Fruit fly (Drosophila melanogaster) whole organism, embryonic: ENCODE results near the gene CG42869.
A peak's percentile ranks its signal among the peaks of the same experiment; 100 is the strongest.

Experiments
- Atf-2 ChIP-seq: fragments of 200-800 bp; sonication (Bioruptor generic); optimal IDR thresholded peaks from 2 replicates; lab custom pipeline; 2016; ENCODE audit warnings: missing biosample characterization, missing genetic modification characterization
- Blimp-1 ChIP-seq: fragments of 200-800 bp; sonication (Bioruptor generic); optimal IDR thresholded peaks from 3 replicates; lab custom pipeline; 2018; ENCODE audit warnings: missing biosample characterization, missing genetic modification characterization, mild to moderate bottlenecking, moderate library complexity, missing genetic modification reagents
- CG10147 ChIP-seq: fragments of 200-800 bp; sonication (Bioruptor generic); optimal IDR thresholded peaks from 2 replicates; lab custom pipeline; 2019; ENCODE audit warnings: missing biosample characterization, mild to moderate bottlenecking, missing genetic modification characterization, moderate library complexity
- CG10267 ChIP-seq: fragments of 200-800 bp; sonication (Bioruptor generic); optimal IDR thresholded peaks from 2 replicates; lab custom pipeline; 2018; ENCODE audit warnings: missing biosample characterization, mild to moderate bottlenecking, missing genetic modification characterization, moderate library complexity
- CG10274 ChIP-seq: fragments of 200-800 bp; sonication (Bioruptor generic); optimal IDR thresholded peaks from 3 replicates; lab custom pipeline; 2017; ENCODE audit warnings: missing biosample characterization, mild to moderate bottlenecking, missing genetic modification characterization
- CG10431 ChIP-seq: fragments of 200-800 bp; sonication (Bioruptor generic); optimal IDR thresholded peaks from 3 replicates; lab custom pipeline; 2018; ENCODE audit warnings: missing biosample characterization, mild to moderate bottlenecking, missing genetic modification characterization
- CG10543 ChIP-seq: fragments of 200-800 bp; sonication (Bioruptor generic); optimal IDR thresholded peaks from 3 replicates; lab custom pipeline; 2017; ENCODE audit warnings: missing biosample characterization, mild to moderate bottlenecking, missing genetic modification characterization, moderate library complexity
- CG11093 ChIP-seq: fragments of 200-800 bp; sonication (Bioruptor generic); IDR thresholded peaks from 3 replicates; pipeline ENCODE4 v1.3.6; 2022; ENCODE audit warnings: missing biosample characterization, missing genetic modification characterization
- CG11456 ChIP-seq: fragments of 200-800 bp; sonication (Bioruptor generic); IDR thresholded peaks from 3 replicates; pipeline ENCODE4 v1.3.6; 2022; ENCODE audit warnings: missing biosample characterization, missing genetic modification characterization
- CG11504 ChIP-seq: fragments of 200-800 bp; sonication (Bioruptor generic); optimal IDR thresholded peaks from 3 replicates; lab custom pipeline; 2019; ENCODE audit warnings: missing biosample characterization, mild to moderate bottlenecking, missing genetic modification characterization, moderate library complexity
- CG11696 ChIP-seq: fragments of 200-800 bp; sonication (Bioruptor generic); IDR thresholded peaks from 2 replicates; pipeline ENCODE4 v1.3.6; 2022; ENCODE audit warnings: missing biosample characterization, missing genetic modification characterization
- CG12071 ChIP-seq: fragments of 200-800 bp; sonication (Bioruptor generic); optimal IDR thresholded peaks from 3 replicates; lab custom pipeline; 2018; ENCODE audit warnings: missing biosample characterization, mild to moderate bottlenecking, missing genetic modification characterization
- CG12219 ChIP-seq: fragments of 200-800 bp; sonication (Bioruptor generic); optimal IDR thresholded peaks from 3 replicates; lab custom pipeline; 2018; ENCODE audit warnings: missing biosample characterization, mild to moderate bottlenecking, missing genetic modification characterization
- CG14965 ChIP-seq: fragments of 200-800 bp; sonication (Bioruptor generic); optimal IDR thresholded peaks from 2 replicates; lab custom pipeline; 2016; ENCODE audit warnings: missing biosample characterization, missing genetic modification characterization, borderline replicate concordance
- CG16779 ChIP-seq: fragments of 200-800 bp; sonication (Bioruptor generic); IDR thresholded peaks from 2 replicates; pipeline ENCODE4 v1.3.6; 2022; ENCODE audit warnings: missing biosample characterization, missing genetic modification characterization
- CG16863 ChIP-seq: fragments of 200-800 bp; sonication (Bioruptor generic); optimal IDR thresholded peaks from 3 replicates; lab custom pipeline; 2016; ENCODE audit warnings: missing biosample characterization, missing genetic modification characterization
- CG18764 ChIP-seq: fragments of 200-800 bp; sonication (Bioruptor generic); optimal IDR thresholded peaks from 3 replicates; lab custom pipeline; 2016; ENCODE audit warnings: missing biosample characterization, missing genetic modification characterization
- CG2120 ChIP-seq: fragments of 200-800 bp; sonication (Bioruptor generic); optimal IDR thresholded peaks from 3 replicates; lab custom pipeline; 2016; ENCODE audit warnings: missing biosample characterization, missing genetic modification characterization
- CG34422 ChIP-seq: fragments of 200-800 bp; sonication (Bioruptor generic); IDR thresholded peaks from 3 replicates; pipeline ENCODE4 v1.3.6; 2022; ENCODE audit warnings: missing biosample characterization, missing genetic modification characterization
- CG4328 ChIP-seq: fragments of 200-800 bp; sonication (Bioruptor generic); optimal IDR thresholded peaks from 3 replicates; lab custom pipeline; 2017; ENCODE audit warnings: missing biosample characterization, missing genetic modification reagents, missing genetic modification characterization
- CG6272 ChIP-seq: fragments of 200-800 bp; sonication (Bioruptor generic); IDR thresholded peaks from 2 replicates; pipeline ENCODE4 v1.3.6; 2022; ENCODE audit warnings: missing biosample characterization, missing genetic modification characterization
- CG6813 ChIP-seq: fragments of 200-800 bp; sonication (Bioruptor generic); optimal IDR thresholded peaks from 2 replicates; lab custom pipeline; 2017; ENCODE audit warnings: missing biosample characterization, missing genetic modification characterization, mild to moderate bottlenecking, moderate library complexity, missing genetic modification reagents
- CG7839 ChIP-seq: fragments of 200-800 bp; sonication (Bioruptor generic); optimal IDR thresholded peaks from 3 replicates; lab custom pipeline; 2018; ENCODE audit warnings: missing biosample characterization, mild to moderate bottlenecking, missing genetic modification characterization, moderate library complexity
- CG8089 ChIP-seq: fragments of 200-800 bp; sonication (Bioruptor generic); optimal IDR thresholded peaks from 3 replicates; lab custom pipeline; 2016; ENCODE audit warnings: missing biosample characterization, missing genetic modification characterization
- CG8290 ChIP-seq, 3 experiments: fragments of 200-800 bp; sonication (Bioruptor generic); optimal IDR thresholded peaks; 2 replicates each; lab custom pipeline; 2016 to 2019; ENCODE audit warnings: missing biosample characterization in 3 of 3, missing genetic modification characterization in 3 of 3, mild to moderate bottlenecking in 2 of 3, moderate library complexity in 1 of 3
- CG9932 ChIP-seq: fragments of 200-800 bp; sonication (Bioruptor generic); IDR thresholded peaks from 2 replicates; pipeline ENCODE4 v1.3.6; 2022; ENCODE audit warnings: missing biosample characterization, missing genetic modification characterization
- Dad ChIP-seq: fragments of 200-800 bp; sonication (Bioruptor generic); optimal IDR thresholded peaks from 3 replicates; lab custom pipeline; 2016; ENCODE audit warnings: missing biosample characterization, missing genetic modification characterization
- Dll ChIP-seq: fragments of 200-800 bp; sonication (Bioruptor generic); IDR thresholded peaks from 4 replicates; pipeline ENCODE4 v1.3.6; 2022; ENCODE audit warnings: missing biosample characterization, missing genetic modification characterization; ENCODE audit not compliant: partially characterized antibody
- Fer1 ChIP-seq: fragments of 200-800 bp; sonication (Bioruptor generic); optimal IDR thresholded peaks from 2 replicates; lab custom pipeline; 2017; ENCODE audit warnings: missing biosample characterization, mild to moderate bottlenecking, missing genetic modification characterization
- HLH3B ChIP-seq: fragments of 200-800 bp; sonication (Bioruptor generic); IDR thresholded peaks from 2 replicates; pipeline ENCODE4 v1.3.6; 2022; ENCODE audit warnings: missing biosample characterization, missing genetic modification characterization
- Hmx ChIP-seq: fragments of 200-800 bp; sonication (Bioruptor generic); optimal IDR thresholded peaks from 2 replicates; lab custom pipeline; 2016; ENCODE audit warnings: missing biosample characterization, missing genetic modification characterization
- NFAT ChIP-seq: fragments of 200-800 bp; sonication (Bioruptor generic); IDR thresholded peaks from 2 replicates; pipeline ENCODE4 v1.3.6; 2022; ENCODE audit warnings: missing biosample characterization, missing genetic modification characterization
- Nf-YC ChIP-seq: fragments of 200-800 bp; optimal IDR thresholded peaks from 3 replicates; lab custom pipeline; 2019; ENCODE audit warnings: missing biosample characterization, mild to moderate bottlenecking, missing genetic modification characterization, moderate library complexity
- Trl ChIP-seq, 3 experiments: fragments of >200 bp in 2 of 3; fragments of 200-800 bp in 1 of 3; sonication (Bioruptor generic) in 1 of 3; optimal IDR thresholded peaks; 2 replicates in 1 of 3; 3 replicates in 2 of 3; lab custom pipeline; 2016 to 2017; ENCODE audit warnings: missing biosample characterization in 1 of 3, missing genetic modification characterization in 1 of 3
- ac ChIP-seq: fragments of 200-800 bp; sonication (Bioruptor generic); optimal IDR thresholded peaks from 3 replicates; lab custom pipeline; 2017; ENCODE audit warnings: missing biosample characterization, mild to moderate bottlenecking, missing genetic modification characterization
- ara ChIP-seq: fragments of 200-800 bp; sonication (Bioruptor generic); IDR thresholded peaks from 2 replicates; pipeline ENCODE4 v1.3.6; 2022; ENCODE audit warnings: missing biosample characterization, missing genetic modification characterization
- en ChIP-seq: fragments of 200-800 bp; sonication (Bioruptor generic); optimal IDR thresholded peaks from 2 replicates; lab custom pipeline; 2016; ENCODE audit warnings: missing biosample characterization, missing genetic modification characterization
- eyg ChIP-seq: fragments of 200-800 bp; sonication (Bioruptor generic); optimal IDR thresholded peaks from 3 replicates; lab custom pipeline; 2016; ENCODE audit warnings: missing biosample characterization, missing genetic modification characterization
- fu2 ChIP-seq: fragments of 200-800 bp; sonication (Bioruptor generic); optimal IDR thresholded peaks from 2 replicates; lab custom pipeline; 2016; ENCODE audit warnings: missing biosample characterization, missing genetic modification characterization
- her ChIP-seq: fragments of 200-800 bp; sonication (Bioruptor generic); optimal IDR thresholded peaks from 2 replicates; lab custom pipeline; 2016; ENCODE audit warnings: missing biosample characterization, missing genetic modification characterization
- jigr1 ChIP-seq: fragments of 200-800 bp; sonication (Bioruptor generic); IDR thresholded peaks from 3 replicates; pipeline ENCODE4 v1.3.6; 2022; ENCODE audit warnings: missing biosample characterization, missing genetic modification characterization
- maf-S ChIP-seq: fragments of 200-800 bp; sonication (Bioruptor generic); optimal IDR thresholded peaks from 2 replicates; lab custom pipeline; 2016; ENCODE audit warnings: missing biosample characterization, missing genetic modification characterization
- mirr ChIP-seq: fragments of 200-800 bp; sonication (Bioruptor generic); optimal IDR thresholded peaks from 3 replicates; lab custom pipeline; 2018; ENCODE audit warnings: missing biosample characterization, mild to moderate bottlenecking, missing genetic modification characterization
- nerfin-1 ChIP-seq: fragments of 200-800 bp; sonication (Bioruptor generic); optimal IDR thresholded peaks from 3 replicates; lab custom pipeline; 2019; ENCODE audit warnings: missing biosample characterization, mild to moderate bottlenecking, missing genetic modification characterization, moderate library complexity
- pho ChIP-seq: fragments of 200-800 bp; sonication (Bioruptor generic); optimal IDR thresholded peaks from 2 replicates; lab custom pipeline; 2016; ENCODE audit warnings: missing biosample characterization, missing genetic modification characterization
- sc ChIP-seq, 3 experiments: fragments of >200 bp in 2 of 3; fragments of 200-800 bp in 1 of 3; sonication (Bioruptor generic) in 1 of 3; optimal IDR thresholded peaks; 2 replicates in 2 of 3; 3 replicates in 1 of 3; lab custom pipeline; 2017; ENCODE audit warnings: mild to moderate bottlenecking in 1 of 3, missing biosample characterization in 1 of 3, missing genetic modification characterization in 1 of 3, missing genetic modification reagents in 1 of 3
- sima ChIP-seq: fragments of 200-800 bp; sonication (Bioruptor generic); optimal IDR thresholded peaks from 2 replicates; lab custom pipeline; 2016; ENCODE audit warnings: missing biosample characterization, missing genetic modification characterization
- unc-4 ChIP-seq: fragments of 200-800 bp; sonication (Bioruptor generic); IDR thresholded peaks from 2 replicates; pipeline ENCODE4 v1.3.6; 2022; ENCODE audit warnings: missing biosample characterization, missing genetic modification characterization; ENCODE audit not compliant: partially characterized antibody
- zen2 ChIP-seq: fragments of 200-800 bp; sonication (Bioruptor generic); IDR thresholded peaks from 3 replicates; pipeline ENCODE4 v1.3.6; 2022; ENCODE audit warnings: missing biosample characterization, missing genetic modification characterization; ENCODE audit not compliant: partially characterized antibody

Gene CG42869

dm6 chr3R:21719934-21720431 lies 16.7 kb downstream of the CG42869 start (continued):
- TF ChIP-seq pho (GFP tag; lab: Kevin White, UChicago) (peak; percentile 43), Blimp-1 (GFP tag; lab: Kevin White, UChicago) (peak; percentile 48), Fer1 (no peak), sima (no peak), NFAT (GFP tag; lab: Robert Waterston, UW) (no peak), CG9932 (GFP tag; lab: Robert Waterston, UW) (peak; percentile 56; the same call in 1 of the 2 replicates), CG11504 (peak; percentile 66), Nf-YC (no peak), fu2 (GFP tag; lab: Kevin White, UChicago) (peak; percentile 21), HLH3B (GFP tag; lab: Robert Waterston, UW) (peak; percentile 49; the same call in 1 of the 2 replicates), CG11696 (GFP tag; lab: Robert Waterston, UW) (no peak), Atf-2 (no peak), CG11456 (GFP tag; lab: Robert Waterston, UW) (no peak), nerfin-1 (tag; lab: Kevin White, UChicago) (no peak), CG4328 (GFP tag; lab: Kevin White, UChicago) (no peak), CG8089 (GFP tag; lab: Kevin White, UChicago) (no peak), sc (optimal IDR thresholded peaks at IDR 0.05; lab: Kevin White, UChicago) (no peak), sc (GFP tag; optimal IDR thresholded peaks at IDR 0.05; lab: Kevin White, UChicago) (no peak), mirr (GFP tag; lab: Kevin White, UChicago) (no peak), CG6813 (GFP tag; lab: Kevin White, UChicago) (peak; percentile 2), CG2120 (GFP tag; lab: Kevin White, UChicago) (peak; percentile 71), her (GFP tag; lab: Kevin White, UChicago) (no peak), CG10431 (GFP tag; lab: Kevin White, UChicago) (no peak), ara (GFP tag; lab: Robert Waterston, UW) (no peak), zen2 (GFP tag; lab: Robert Waterston, UW) (no peak), CG34422 (GFP tag; lab: Robert Waterston, UW) (no peak), CG12071 (peak; percentile 16), CG18764 (GFP tag; lab: Kevin White, UChicago) (no peak), CG16863 (GFP tag; lab: Kevin White, UChicago) (peak; percentile 30), CG11093 (GFP tag; lab: Robert Waterston, UW) (0 out of 3 replicates have a peak, but pooled peaks have one; percentile 7), jigr1 (no peak), Hmx (GFP tag; lab: Kevin White, UChicago) (no peak), CG7839 (peak; percentile 64), Dll (GFP tag; lab: Robert Waterston, UW) (no peak), CG8290 (GFP tag; optimal IDR thresholded peaks at IDR 0.05; lab: Kevin White, UChicago) (no peak), CG8290 (tag; optimal IDR thresholded peaks at IDR 0.05; lab: Kevin White, UChicago) (no peak), Dad (GFP tag; lab: Kevin White, UChicago) (no peak), Trl (optimal IDR thresholded peaks at IDR 0.05; lab: Kevin White, UChicago) (peak; percentile 59 to 73), Trl (GFP tag; optimal IDR thresholded peaks at IDR 0.05; lab: Kevin White, UChicago) (peak; percentile 27), ac (no peak), unc-4 (GFP tag; lab: Robert Waterston, UW) (no peak), en (GFP tag; lab: Kevin White, UChicago) (no peak), CG10543 (no peak), CG12219 (GFP tag; lab: Kevin White, UChicago) (no peak), CG10274 (GFP tag; lab: Kevin White, UChicago) (no peak), eyg (no peak), CG10267 (tag; lab: Kevin White, UChicago) (peak; percentile 20), CG16779 (GFP tag; lab: Robert Waterston, UW) (0 out of 2 replicates have a peak, but pooled peaks have one; percentile 24), maf-S (no peak), CG6272 (GFP tag; lab: Robert Waterston, UW) (no peak), CG10147 (peak; percentile 52), CG14965 (GFP tag; lab: Kevin White, UChicago) (no peak)
